Worm (Caenorhabditis elegans) whole organism, L4 larva: Measurements from ENCODE around the gene nhr-275.

Experiments
- ceh-20 ChIP-seq: fragments of 200-800 bp; sonication (Bioruptor generic); IDR thresholded peaks from 2 replicates; pipeline ENCODE4 v1.3.6; 2022; ENCODE audit warnings: missing genetic modification reagents, missing genetic modification characterization, missing compliant biosample characterization
- daf-8 ChIP-seq: fragments of 200-800 bp; sonication (Bioruptor generic); IDR thresholded peaks from 2 replicates; pipeline ENCODE4 v1.3.6; 2022; ENCODE audit warnings: missing genetic modification characterization, missing compliant biosample characterization
- fkh-10 ChIP-seq: fragments of 150-350 bp; optimal IDR thresholded peaks from 2 replicates; lab custom pipeline; 2014; ENCODE audit warnings: missing biosample characterization, missing genetic modification reagents, missing genetic modification characterization
- hmg-1.1 ChIP-seq: fragments of 200-800 bp; sonication (Bioruptor generic); IDR thresholded peaks from 2 replicates; pipeline ENCODE4 v1.3.6; 2022; ENCODE audit warnings: missing genetic modification reagents, missing genetic modification characterization, missing compliant biosample characterization
- lsy-2 ChIP-seq, 2 experiments: fragments of 150-350 bp in 1 of 2; sonication (generic microtip) in 1 of 2; optimal IDR thresholded peaks; 2 replicates each; lab custom pipeline; 2014 to 2017; ENCODE audit warnings: missing biosample characterization in 2 of 2, missing genetic modification characterization in 2 of 2
- mdl-1 ChIP-seq, 2 experiments: fragments of 150-350 bp in 1 of 2; sonication (generic microtip) in 1 of 2; optimal IDR thresholded peaks; 2 replicates each; lab custom pipeline; 2014 to 2017; ENCODE audit warnings: missing biosample characterization in 2 of 2, missing genetic modification characterization in 2 of 2
- nhr-111 ChIP-seq: fragments of 200-800 bp; sonication (Bioruptor generic); optimal IDR thresholded peaks from 2 replicates; lab custom pipeline; 2018; ENCODE audit warnings: mild to moderate bottlenecking, missing genetic modification characterization, missing compliant biosample characterization
- pha-4 ChIP-seq, 2 experiments: fragments of 150-350 bp in 1 of 2; fragments of 200-800 bp in 1 of 2; sonication (Bioruptor generic) in 1 of 2; IDR thresholded peaks in 1 of 2; optimal IDR thresholded peaks in 1 of 2; 2 replicates each; pipeline versions ENCODE4 v1.3.6 to Lab custom; 2014 to 2022; ENCODE audit warnings: missing genetic modification characterization in 2 of 2, missing genetic modification reagents in 2 of 2, missing biosample characterization in 1 of 2, missing compliant biosample characterization in 1 of 2
- unc-62 ChIP-seq, 3 experiments: fragments of 150-350 bp in 1 of 3; sonication (generic microtip); optimal IDR thresholded peaks in 2 of 3; peaks in 1 of 3; 1 replicate in 1 of 3; 2 replicates in 2 of 3; lab custom pipeline; 2014 to 2017; ENCODE audit warnings: missing biosample characterization in 3 of 3, missing genetic modification characterization in 3 of 3, missing genetic modification reagents in 3 of 3, missing genotype in 1 of 3

DNA sequence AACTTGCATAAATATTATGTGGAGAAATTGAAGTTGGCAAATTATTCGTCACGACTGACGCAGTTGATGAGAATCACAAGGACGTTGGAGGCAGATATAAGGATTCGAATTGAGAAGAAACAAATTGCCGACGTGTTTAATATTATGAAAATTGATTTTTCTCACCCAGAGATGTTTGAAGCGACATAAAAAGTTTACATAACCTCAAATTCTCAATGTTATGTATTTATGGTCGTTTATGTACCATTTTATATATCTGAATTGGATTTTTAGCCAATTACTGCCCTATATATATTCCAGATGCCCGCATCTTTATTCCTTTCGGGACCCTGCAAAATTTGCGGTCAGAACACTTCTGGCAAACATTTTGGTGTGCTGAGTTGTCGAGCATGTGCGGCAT, 38.1 kb downstream of the nhr-275 start, which contains the start of gene nhr-126:
- TF ChIP-seq lsy-2 (tag; optimal IDR thresholded peaks at IDR 0.05; lab: Kevin White, UChicago), result no peak
- no peak for TF ChIP-seq unc-62 (GFP tag; optimal IDR thresholded peaks at IDR 0.05 in 1 of 2; lab: Kevin White, UChicago)
- no peak for TF ChIP-seq unc-62 (tag; optimal IDR thresholded peaks at IDR 0.05; lab: Kevin White, UChicago)
- no peak for TF ChIP-seq fkh-10 (GFP tag; lab: Kevin White, UChicago)
- no peak for TF ChIP-seq nhr-111 (GFP tag; lab: Kevin White, UChicago)
- TF ChIP-seq daf-8 (GFP tag; lab: Robert Waterston, UW), result no peak
- TF ChIP-seq pha-4 (GFP tag; IDR thresholded peaks at IDR 0.05; lab: Robert Waterston, UW), result no peak
- no peak for TF ChIP-seq pha-4 (tag; optimal IDR thresholded peaks at IDR 0.05; lab: Kevin White, UChicago)
- no peak for TF ChIP-seq ceh-20
- TF ChIP-seq hmg-1.1 (GFP tag; lab: Robert Waterston, UW), result no peak
- TF ChIP-seq mdl-1 (tag; optimal IDR thresholded peaks at IDR 0.05; lab: Kevin White, UChicago), result no peak
